Fruit fly (Drosophila melanogaster): ENCODE measurements around the gene ND-ACP.

The ND-ACP gene

DNA sequence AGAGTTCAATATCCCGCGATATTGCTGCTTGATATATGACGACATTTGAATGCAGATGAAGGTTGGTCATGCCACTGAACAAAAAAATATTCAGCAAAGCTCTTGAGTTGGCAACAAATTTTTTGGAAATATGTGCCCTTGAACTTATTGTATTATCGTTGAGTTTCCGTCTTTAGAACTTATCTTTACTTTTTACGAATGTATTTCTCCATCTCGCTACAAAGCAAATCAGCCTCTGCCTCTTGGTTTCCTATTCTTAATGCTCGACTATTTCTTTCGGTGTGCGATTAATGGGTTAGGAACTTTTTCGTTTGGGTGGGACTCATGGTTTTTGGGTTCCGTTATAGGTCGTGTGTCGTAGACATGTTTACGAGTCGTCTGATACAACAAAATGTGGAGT, 6.6 kb upstream of the ND-ACP start (continued):
- TF ChIP-seq CG32772 (GFP tag; IDR thresholded peaks at IDR 0.05) (peak; percentile 69), rib (GFP tag; IDR thresholded peaks at IDR 0.05) (no peak), NK7.1 (GFP tag; optimal IDR thresholded peaks at IDR 0.05) (peak; percentile 4), CG10979 (tag; optimal IDR thresholded peaks at IDR 0.05) (peak; percentile 88), CG5245 (GFP tag; optimal IDR thresholded peaks at IDR 0.05) (peak; percentile 64), Bgb (GFP tag; IDR thresholded peaks at IDR 0.05; ENCODE audit: partially characterized antibody) (no peak), Neu2 (GFP tag; optimal IDR thresholded peaks at IDR 0.05; ENCODE audit: borderline replicate concordance) (no peak), CG8290 (GFP tag; optimal IDR thresholded peaks at IDR 0.05) (peak; percentile 71), CG8290 (tag; optimal IDR thresholded peaks at IDR 0.05) (peak; percentile 32 to 34), ara (GFP tag; IDR thresholded peaks at IDR 0.05) (peak; percentile 74), yki (optimal IDR thresholded peaks at IDR 0.05) (no peak), pum (GFP tag; optimal IDR thresholded peaks at IDR 0.05) (peak; percentile 71), Taf1 (GFP tag; IDR thresholded peaks at IDR 0.05) (no peak), CG15011 (GFP tag; optimal IDR thresholded peaks at IDR 0.05) (no peak), CG12219 (GFP tag; optimal IDR thresholded peaks at IDR 0.05) (peak; percentile 71), Sry-δ (GFP tag; optimal IDR thresholded peaks at IDR 0.05) (peak; percentile 29), bigmax (GFP tag; optimal IDR thresholded peaks at IDR 0.05) (no peak), lilli (GFP tag; optimal IDR thresholded peaks at IDR 0.05) (peak; percentile 68), MESR4 (GFP tag; optimal IDR thresholded peaks at IDR 0.05) (peak; percentile 8), CG10267 (tag; optimal IDR thresholded peaks at IDR 0.05) (peak; percentile 63), row (GFP tag; IDR thresholded peaks at IDR 0.05) (peak; percentile 80), p53 (GFP tag; optimal IDR thresholded peaks at IDR 0.05) (peak; percentile 4), sr (GFP tag; IDR thresholded peaks at IDR 0.05) (no peak), Hsf (GFP tag; optimal IDR thresholded peaks at IDR 0.05) (peak; percentile 77), ERR (GFP tag; optimal IDR thresholded peaks at IDR 0.05) (peak; percentile 42), Hr39 (optimal IDR thresholded peaks at IDR 0.05) (no peak), CG10321 (GFP tag; IDR thresholded peaks at IDR 0.05) (no peak), sd (tag; optimal IDR thresholded peaks at IDR 0.05) (peak; percentile 49), tio (GFP tag; optimal IDR thresholded peaks at IDR 0.05) (no peak), insv (GFP tag; optimal IDR thresholded peaks at IDR 0.05) (no peak), B-H1 (GFP tag; IDR thresholded peaks at IDR 0.05) (peak; percentile 60), mam (GFP tag; optimal IDR thresholded peaks at IDR 0.05) (peak; percentile 28), CG1832 (GFP tag; optimal IDR thresholded peaks at IDR 0.05) (no peak), CG11723 (GFP tag; optimal IDR thresholded peaks at IDR 0.05) (peak; percentile 15), CG8281 (tag; optimal IDR thresholded peaks at IDR 0.05) (peak; percentile 20), HmgD (GFP tag; optimal IDR thresholded peaks at IDR 0.05) (peak; percentile 10), CG2120 (GFP tag; optimal IDR thresholded peaks at IDR 0.05) (peak; percentile 45), CG2199 (GFP tag; IDR thresholded peaks at IDR 0.05) (0 out of 3 replicates have a peak, but pooled peaks have one; percentile 53), inv (GFP tag; IDR thresholded peaks at IDR 0.05; ENCODE audit: partially characterized antibody) (no peak), sisA (GFP tag; IDR thresholded peaks at IDR 0.05) (peak; percentile 74), vnd (GFP tag; IDR thresholded peaks at IDR 0.05; ENCODE audit: partially characterized antibody) (no peak), croc (GFP tag; conservative IDR thresholded peaks at IDR 0.05) (peak; percentile 71), CG12744 (GFP tag; optimal IDR thresholded peaks at IDR 0.05) (no peak), C15 (GFP tag; IDR thresholded peaks at IDR 0.05) (no peak), MBD-R2 (GFP tag; IDR thresholded peaks at IDR 0.05) (no peak), jumu (GFP tag; optimal IDR thresholded peaks at IDR 0.05) (peak; percentile 72), CG7357 (GFP tag; IDR thresholded peaks at IDR 0.05) (peak; percentile 42; the same call in 1 of the 3 replicates), peb (GFP tag; IDR thresholded peaks at IDR 0.05) (peak; percentile 68), E2f2 (GFP tag; IDR thresholded peaks at IDR 0.05) (peak; percentile 47; the same call in 1 of the 2 replicates), ftz-f1 (GFP tag; optimal IDR thresholded peaks at IDR 0.05) (no peak), fru (optimal IDR thresholded peaks at IDR 0.05) (no peak), gt (GFP tag; IDR thresholded peaks at IDR 0.05) (peak; percentile 24; the same call in 1 of the 2 replicates), E2f1 (GFP tag; IDR thresholded peaks at IDR 0.05) (peak; percentile 44), Rx (GFP tag; IDR thresholded peaks at IDR 0.05) (0 out of 2 replicates have a peak, but pooled peaks have one; percentile 16)
